Fruit fly (Drosophila melanogaster) whole organism, wandering third instar larva: ENCODE results near the gene ph-p.

Experiments used
- Abd-B ChIP-seq: fragments of >200 bp; optimal IDR thresholded peaks from 2 replicates; lab custom pipeline; 2017; ENCODE audit warnings: missing biosample characterization, missing genetic modification characterization
- CG32264 ChIP-seq: fragments of 200-800 bp; sonication (Bioruptor generic); optimal IDR thresholded peaks from 2 replicates; lab custom pipeline; 2016; ENCODE audit warnings: missing biosample characterization, missing genetic modification characterization
- CG9705 ChIP-seq: fragments of 200-800 bp; sonication (Bioruptor generic); optimal IDR thresholded peaks from 2 replicates; lab custom pipeline; 2018; ENCODE audit warnings: missing biosample characterization, mild to moderate bottlenecking, missing genetic modification characterization
- CrebA ChIP-seq: fragments of 200-800 bp; sonication (Bioruptor generic); optimal IDR thresholded peaks from 2 replicates; lab custom pipeline; 2016; ENCODE audit warnings: missing biosample characterization, mild to moderate bottlenecking, missing genetic modification characterization, borderline replicate concordance
- Dfd ChIP-seq: fragments of >200 bp; optimal IDR thresholded peaks from 2 replicates; lab custom pipeline; 2017; ENCODE audit warnings: missing biosample characterization, missing genetic modification characterization
- Dif ChIP-seq: fragments of 200-275, 200-300 bp; sonication (Bioruptor generic); optimal IDR thresholded peaks from 2 replicates; lab custom pipeline; 2018; ENCODE audit warnings: missing biosample characterization, missing genetic modification characterization; ENCODE audit not compliant: partially characterized antibody
- GATAd ChIP-seq: sonication (Bioruptor generic); optimal IDR thresholded peaks from 2 replicates; lab custom pipeline; 2016; ENCODE audit warnings: missing biosample characterization, missing genetic modification characterization
- HLH106 ChIP-seq: fragments of 200-800 bp; optimal IDR thresholded peaks from 3 replicates; lab custom pipeline; 2019; ENCODE audit warnings: missing biosample characterization, mild to moderate bottlenecking, missing genetic modification characterization, moderate library complexity
- Hr78 ChIP-seq: fragments of >200 bp; optimal IDR thresholded peaks from 2 replicates; lab custom pipeline; 2017; ENCODE audit warnings: missing biosample characterization, missing genetic modification characterization
- Hr83 ChIP-seq: fragments of 200-300 bp; sonication (Bioruptor generic); optimal IDR thresholded peaks from 2 replicates; lab custom pipeline; 2016; ENCODE audit warnings: missing biosample characterization, mild to moderate bottlenecking, missing genetic modification characterization, moderate library complexity; ENCODE audit not compliant: poor library complexity, severe bottlenecking
- Jra ChIP-seq: sonication (Bioruptor generic); optimal IDR thresholded peaks from 2 replicates; lab custom pipeline; 2016; ENCODE audit warnings: missing biosample characterization, missing genetic modification characterization
- Mio ChIP-seq: sonication (Bioruptor generic); optimal IDR thresholded peaks from 2 replicates; lab custom pipeline; 2016; ENCODE audit warnings: missing biosample characterization, missing genetic modification characterization
- Myc ChIP-seq: fragments of >200 bp; optimal IDR thresholded peaks from 2 replicates; lab custom pipeline; 2017
- N ChIP-seq: fragments of >200 bp; optimal IDR thresholded peaks from 2 replicates; lab custom pipeline; 2018; ENCODE audit warnings: missing biosample characterization, missing external identifiers, missing genetic modification characterization
- OdsH ChIP-seq: fragments of 200-800 bp; sonication (Bioruptor generic); optimal IDR thresholded peaks from 2 replicates; lab custom pipeline; 2016; ENCODE audit warnings: missing biosample characterization, mild to moderate bottlenecking, missing genetic modification characterization
- Rel ChIP-seq, 2 experiments: fragments of 200-800 bp; sonication (Bioruptor generic) in 1 of 2; optimal IDR thresholded peaks; 2 replicates in 1 of 2; 3 replicates in 1 of 2; lab custom pipeline; 2016 to 2019; ENCODE audit warnings: mild to moderate bottlenecking in 2 of 2, missing biosample characterization in 2 of 2, missing genetic modification characterization in 2 of 2, moderate library complexity in 1 of 2
- Sp1 ChIP-seq: fragments of 200-800 bp; sonication (Bioruptor generic); optimal IDR thresholded peaks from 3 replicates; lab custom pipeline; 2019; ENCODE audit warnings: missing biosample characterization, mild to moderate bottlenecking, missing genetic modification characterization, moderate library complexity
- Vsx2 ChIP-seq: fragments of 200-300, 225-300 bp; sonication (Bioruptor generic); optimal IDR thresholded peaks from 2 replicates; lab custom pipeline; 2018; ENCODE audit warnings: missing biosample characterization, missing genetic modification characterization; ENCODE audit not compliant: partially characterized antibody
- br ChIP-seq: fragments of 200-800 bp; sonication (Bioruptor generic); optimal IDR thresholded peaks from 2 replicates; lab custom pipeline; 2016; ENCODE audit warnings: missing biosample characterization, missing genetic modification characterization
- dl ChIP-seq, 2 experiments: fragments of 175-275, 200-275 bp in 1 of 2; fragments of 200-275 bp in 1 of 2; sonication (Bioruptor generic); optimal IDR thresholded peaks; lab custom pipeline; 2018; ENCODE audit warnings: mild to moderate bottlenecking in 2 of 2, missing biosample characterization in 2 of 2, missing genetic modification characterization in 2 of 2, moderate library complexity in 2 of 2; ENCODE audit not compliant: partially characterized antibody in 2 of 2, insufficient read depth in 1 of 2
- dsf ChIP-seq: sonication (Bioruptor generic); optimal IDR thresholded peaks from 2 replicates; lab custom pipeline; 2016; ENCODE audit warnings: missing biosample characterization, missing genetic modification characterization, borderline replicate concordance
- ey ChIP-seq: fragments of 200-800 bp; sonication (Bioruptor generic); optimal IDR thresholded peaks from 2 replicates; lab custom pipeline; 2016; ENCODE audit warnings: missing biosample characterization, missing genetic modification characterization
- foxo ChIP-seq, 2 experiments: fragments of 200-800 bp; sonication (Bioruptor generic); optimal IDR thresholded peaks; 2 replicates in 1 of 2; 3 replicates in 1 of 2; lab custom pipeline; 2016 to 2017; ENCODE audit warnings: missing biosample characterization in 2 of 2, missing genetic modification characterization in 2 of 2
- fru ChIP-seq: fragments of 200-800 bp; sonication (Bioruptor generic); optimal IDR thresholded peaks from 3 replicates; lab custom pipeline; 2016; ENCODE audit warnings: missing biosample characterization, mild to moderate bottlenecking, missing genetic modification characterization
- h ChIP-seq: fragments of 200-800 bp; sonication (Bioruptor generic); optimal IDR thresholded peaks from 3 replicates; lab custom pipeline; 2016; ENCODE audit warnings: missing biosample characterization, mild to moderate bottlenecking, missing genetic modification characterization
- jim ChIP-seq: fragments of 175-275, 200-325 bp; sonication (Bioruptor generic); optimal IDR thresholded peaks from 2 replicates; lab custom pipeline; 2016; ENCODE audit warnings: missing biosample characterization, mild to moderate bottlenecking, missing genetic modification characterization
- lola ChIP-seq: fragments of >200 bp; optimal IDR thresholded peaks from 2 replicates; lab custom pipeline; 2017; ENCODE audit warnings: missing biosample characterization, missing genetic modification characterization
- pan ChIP-seq: fragments of >200 bp; optimal IDR thresholded peaks from 2 replicates; lab custom pipeline; 2017
- psq ChIP-seq: fragments of 200-800 bp; sonication (Bioruptor generic); optimal IDR thresholded peaks from 3 replicates; lab custom pipeline; 2017; ENCODE audit warnings: missing biosample characterization, mild to moderate bottlenecking, missing genetic modification characterization, moderate library complexity
- rgr ChIP-seq: fragments of 200-800 bp; sonication (Bioruptor generic); optimal IDR thresholded peaks from 3 replicates; lab custom pipeline; 2016; ENCODE audit warnings: missing biosample characterization, mild to moderate bottlenecking, missing genetic modification characterization
- sage ChIP-seq: fragments of 200-800 bp; sonication (Bioruptor generic); optimal IDR thresholded peaks from 2 replicates; lab custom pipeline; 2016; ENCODE audit warnings: missing biosample characterization, mild to moderate bottlenecking, missing genetic modification characterization
- sv ChIP-seq: fragments of 200-800 bp; sonication (Bioruptor generic); optimal IDR thresholded peaks from 3 replicates; lab custom pipeline; 2016; ENCODE audit warnings: missing biosample characterization, missing genetic modification characterization
- tai ChIP-seq: sonication (Bioruptor generic); optimal IDR thresholded peaks from 2 replicates; lab custom pipeline; 2016; ENCODE audit warnings: missing biosample characterization, missing genetic modification characterization
- woc ChIP-seq: sonication (Bioruptor generic); optimal IDR thresholded peaks from 2 replicates; lab custom pipeline; 2016; ENCODE audit warnings: missing biosample characterization, mild to moderate bottlenecking, missing genetic modification characterization

The ph-p gene

DNA sequence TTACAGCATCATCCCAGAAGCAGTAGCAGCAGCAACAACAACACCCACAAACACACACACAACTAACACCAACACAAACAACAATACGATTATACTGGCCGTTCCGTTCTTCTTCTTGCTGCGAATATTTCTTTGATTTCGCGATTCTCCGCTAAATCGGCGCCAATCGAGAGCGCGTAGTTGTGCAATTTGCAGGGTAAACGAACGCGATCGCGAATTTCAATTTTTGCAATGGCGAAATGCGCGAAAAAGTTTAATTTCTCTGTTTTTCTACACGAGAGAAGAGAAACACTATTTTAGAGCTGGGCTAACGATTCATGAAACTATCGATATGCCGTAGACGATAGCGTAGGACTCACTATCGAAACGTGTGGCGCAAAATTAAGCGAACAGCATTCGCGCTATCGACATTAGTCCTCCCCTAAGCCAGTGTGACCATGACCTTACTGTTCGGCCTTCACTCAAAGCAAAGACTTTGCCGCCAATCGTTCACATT, 20.5 kb upstream of the ph-p start, which contains the start of gene wapl:
wapl (minus strand) TSS at position 316 of the 496 bp plus-strand sequence.
- TF ChIP-seq tai (GFP tag; lab: Kevin White, UChicago) (no peak), OdsH (GFP tag; lab: Kevin White, UChicago) (no peak), N (GFP tag; lab: Kevin White, UChicago) (no peak), Rel (GFP tag; optimal IDR thresholded peaks at IDR 0.05; lab: Kevin White, UChicago) (no peak), Rel (tag; optimal IDR thresholded peaks at IDR 0.05; lab: Kevin White, UChicago) (peak; percentile 6), h (peak; percentile 27), CG32264 (GFP tag; lab: Kevin White, UChicago) (no peak), pan (lab: Kevin White, UChicago) (no peak), GATAd (GFP tag; lab: Kevin White, UChicago) (no peak), CrebA (GFP tag; lab: Kevin White, UChicago) (no peak), lola (GFP tag; lab: Kevin White, UChicago) (no peak), Dfd (no peak), rgr (GFP tag; lab: Kevin White, UChicago) (peak; percentile 37), sage (no peak), psq (peak; percentile 7), dl (GFP tag; optimal IDR thresholded peaks at IDR 0.05; lab: Kevin White, UChicago; ENCODE audit: insufficient read depth in 1 of 2, partially characterized antibody in 2 of 2) (no peak), dsf (GFP tag; lab: Kevin White, UChicago) (no peak), Mio (GFP tag; lab: Kevin White, UChicago) (no peak), HLH106 (tag; lab: Kevin White, UChicago) (no peak), foxo (GFP tag; optimal IDR thresholded peaks at IDR 0.05; lab: Kevin White, UChicago) (peak in 1 of 2 experiments; percentile 39), fru (GFP tag; lab: Kevin White, UChicago) (peak; percentile 25), Hr83 (peak; percentile 82), Jra (GFP tag; lab: Kevin White, UChicago) (peak; percentile 75)

DNA sequence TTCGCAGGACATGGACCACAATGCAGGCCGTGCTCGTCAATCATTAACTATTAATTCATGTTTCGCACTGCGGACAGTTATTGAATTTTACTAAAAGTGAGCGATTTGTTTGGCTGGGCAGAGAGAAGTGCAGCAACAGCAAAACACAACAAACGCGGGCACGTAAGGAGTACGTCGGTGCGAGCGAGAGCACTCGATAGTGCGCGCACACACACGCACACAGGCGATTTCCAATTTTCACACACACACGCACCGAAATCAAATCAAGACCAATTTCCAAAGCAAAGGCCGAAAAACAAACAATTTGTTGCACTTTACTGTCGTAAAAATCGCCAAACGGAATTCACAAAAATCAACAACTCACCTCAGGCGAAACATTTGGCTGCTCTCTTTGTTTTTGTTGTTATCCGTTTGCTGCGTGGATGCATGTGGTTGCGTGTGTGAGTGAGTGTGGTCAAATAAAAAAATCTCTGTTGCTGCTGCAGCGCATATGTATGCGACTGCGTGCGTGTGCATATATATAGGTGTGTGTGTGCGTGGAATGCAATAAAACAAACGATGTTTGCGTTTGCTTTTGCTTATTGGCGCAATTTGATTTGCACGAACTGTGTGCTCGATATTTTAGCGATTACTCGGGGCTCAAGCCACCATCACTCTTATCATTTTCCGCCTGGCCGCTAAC, 19.9 kb upstream of the ph-p start:
- TF ChIP-seq Abd-B (GFP tag; lab: Kevin White, UChicago), result peak; percentile 74
- peak; percentile 83 for TF ChIP-seq N (GFP tag; lab: Kevin White, UChicago)
- no peak for TF ChIP-seq rgr (GFP tag; lab: Kevin White, UChicago)
- peak; percentile 46 for TF ChIP-seq Hr78
- TF ChIP-seq Sp1, result peak; percentile 2
- no peak for TF ChIP-seq foxo (GFP tag; optimal IDR thresholded peaks at IDR 0.05; lab: Kevin White, UChicago)

dm6 chrX:2155868-2156267, 17.7 kb upstream of the ph-p start:
- TF ChIP-seq HLH106 (tag; lab: Kevin White, UChicago), result no peak
- TF ChIP-seq foxo (GFP tag; optimal IDR thresholded peaks at IDR 0.05; lab: Kevin White, UChicago), result peak in 1 of 2 experiments; percentile 21
- peak; percentile 30 for TF ChIP-seq fru (GFP tag; lab: Kevin White, UChicago)
- peak; percentile 24 for TF ChIP-seq N (GFP tag; lab: Kevin White, UChicago)
- TF ChIP-seq rgr (GFP tag; lab: Kevin White, UChicago), result peak; percentile 4
- TF ChIP-seq psq, result peak; percentile 5
- peak; percentile 7 for TF ChIP-seq h
- TF ChIP-seq Dif (GFP tag; lab: Kevin White, UChicago), result peak; percentile 12
- no peak for TF ChIP-seq pan (lab: Kevin White, UChicago)
- no peak for TF ChIP-seq Abd-B (GFP tag; lab: Kevin White, UChicago)

- TF ChIP-seq Hr78, result no peak
- no peak for TF ChIP-seq Mio (GFP tag; lab: Kevin White, UChicago)
- peak; percentile 46 for TF ChIP-seq sv
- peak; percentile 41 for TF ChIP-seq h
- peak; percentile 37 for TF ChIP-seq fru (GFP tag; lab: Kevin White, UChicago)
- peak; percentile 21 for TF ChIP-seq OdsH (GFP tag; lab: Kevin White, UChicago)
- TF ChIP-seq CG9705 (GFP tag; lab: Kevin White, UChicago), result no peak
- TF ChIP-seq br (GFP tag; lab: Kevin White, UChicago), result peak; percentile 29
- no peak for TF ChIP-seq N (GFP tag; lab: Kevin White, UChicago)
- no peak for TF ChIP-seq jim
- TF ChIP-seq Rel (GFP tag; optimal IDR thresholded peaks at IDR 0.05; lab: Kevin White, UChicago), result no peak
- peak; percentile 12 for TF ChIP-seq Rel (tag; optimal IDR thresholded peaks at IDR 0.05; lab: Kevin White, UChicago)
- peak; percentile 5 for TF ChIP-seq Myc (lab: Kevin White, UChicago)
- peak; percentile 36 for TF ChIP-seq HLH106 (tag; lab: Kevin White, UChicago)
- peak; percentile 36 for TF ChIP-seq Sp1
- TF ChIP-seq CrebA (GFP tag; lab: Kevin White, UChicago), result no peak
- peak in 1 of 2 experiments; percentile 42 for TF ChIP-seq foxo (GFP tag; optimal IDR thresholded peaks at IDR 0.05; lab: Kevin White, UChicago)
- TF ChIP-seq psq, result no peak
- no peak for TF ChIP-seq Vsx2 (GFP tag; lab: Kevin White, UChicago)
- peak; percentile 21 for TF ChIP-seq Hr83
- no peak for TF ChIP-seq dsf (GFP tag; lab: Kevin White, UChicago)
- TF ChIP-seq GATAd (GFP tag; lab: Kevin White, UChicago), result no peak
- TF ChIP-seq Jra (GFP tag; lab: Kevin White, UChicago), result peak; percentile 51
- TF ChIP-seq dl (GFP tag; optimal IDR thresholded peaks at IDR 0.05; lab: Kevin White, UChicago; ENCODE audit: insufficient read depth in 1 of 2, partially characterized antibody in 2 of 2), result no peak
- peak; percentile 46 for TF ChIP-seq ey (GFP tag; lab: Kevin White, UChicago)
- TF ChIP-seq rgr (GFP tag; lab: Kevin White, UChicago), result peak; percentile 43
- peak; percentile 87 for TF ChIP-seq woc (GFP tag; lab: Kevin White, UChicago)
Measured at dm6 chrX:2149478-2149877, 11.3 kb upstream of the ph-p start, which contains the start of gene bcn92. bcn92 (minus strand) TSS chrX:2149647.
